Worm (Caenorhabditis elegans): ENCODE measurements around the gene moc-6.

ce11 chrIII:5179166-5179565 is 16.6 kb upstream of the moc-6 start:
- TF ChIP-seq snpc-4 (GFP tag; optimal IDR thresholded peaks at IDR 0.05) = no peak
- no peak for TF ChIP-seq snpc-4 (tag; optimal IDR thresholded peaks at IDR 0.05)
- no peak for TF ChIP-seq efl-1 (GFP tag; optimal IDR thresholded peaks at IDR 0.05)
- TF ChIP-seq pha-4 (tag; optimal IDR thresholded peaks at IDR 0.05) = no peak
- TF ChIP-seq madf-6 (GFP tag; IDR thresholded peaks at IDR 0.05) = no peak
- TF ChIP-seq ekl-4 (GFP tag; IDR thresholded peaks at IDR 0.05) = no peak
- TF ChIP-seq F22D6.2 (tag; optimal IDR thresholded peaks at IDR 0.05) = no peak
- TF ChIP-seq ama-1 (optimal IDR thresholded peaks at IDR 0.05) = no peak
- TF ChIP-seq ama-1 (GFP tag; optimal IDR thresholded peaks at IDR 0.05) = no peak
- TF ChIP-seq athp-1 (tag; optimal IDR thresholded peaks at IDR 0.05) = no peak
